Worm (Caenorhabditis elegans) whole organism, midembryonic: ENCODE measurements around the gene tsp-1.

ENCODE experiments used
- T22C8.4 ChIP-seq: fragments of 200-800 bp; sonication (Bioruptor generic); IDR thresholded peaks from 2 replicates; pipeline ENCODE4 v1.3.6; 2022; ENCODE audit warnings: missing genetic modification characterization, missing compliant biosample characterization
- klf-2 ChIP-seq: fragments of 200-800 bp; sonication (Bioruptor generic); conservative IDR thresholded peaks from 2 replicates; pipeline ENCODE4 v1.3.6; 2022; ENCODE audit warnings: missing genetic modification reagents, missing genetic modification characterization, missing compliant biosample characterization
- med-1 ChIP-seq: sonication (generic microtip); optimal IDR thresholded peaks from 2 replicates; lab custom pipeline; 2017; ENCODE audit warnings: missing genetic modification characterization, mild to moderate bottlenecking, missing compliant biosample characterization, antibody characterized with exemption, missing genetic modification reagents; ENCODE audit not compliant: insufficient read depth
- ref-1 ChIP-seq: fragments of 200-800 bp; sonication (Bioruptor generic); conservative IDR thresholded peaks from 2 replicates; pipeline ENCODE4 v1.3.6; 2022; ENCODE audit warnings: missing genetic modification reagents, missing genetic modification characterization, missing compliant biosample characterization
- tab-1 ChIP-seq: fragments of 200-800 bp; sonication (Bioruptor generic); IDR thresholded peaks from 2 replicates; pipeline ENCODE4 v1.3.6; 2022; ENCODE audit warnings: missing genetic modification characterization, missing compliant biosample characterization
- ztf-23 ChIP-seq: fragments of 200-800 bp; sonication (Bioruptor generic); IDR thresholded peaks from 2 replicates; pipeline ENCODE4 v1.3.6; 2022; ENCODE audit warnings: missing genetic modification reagents, missing genetic modification characterization, missing compliant biosample characterization

ce11 chrIII:8235358-8235757 lies 3.9 kb downstream of the tsp-1 start, which contains the start of gene C02F5.14:
- TF ChIP-seq med-1 (GFP tag; lab: Kevin White, UChicago): no peak
- no peak for TF ChIP-seq T22C8.4 (GFP tag; lab: Robert Waterston, UW)
- TF ChIP-seq tab-1 (GFP tag; lab: Robert Waterston, UW): no peak
- no peak for TF ChIP-seq ref-1 (GFP tag; lab: Robert Waterston, UW)
- TF ChIP-seq klf-2 (GFP tag; lab: Robert Waterston, UW): no peak
- TF ChIP-seq ztf-23 (GFP tag; lab: Robert Waterston, UW): no peak
